Worm (Caenorhabditis elegans): ENCODE results near the gene C08B11.9.

Gene C08B11.9

ce11 chrII:8004157-8004556 is 33.8 kb downstream of the C08B11.9 start, which contains the start of gene pgp-11:
Gene pgp-11 (minus strand): TSS chrII:8004257.
- TF ChIP-seq nhr-90 (tag; optimal IDR thresholded peaks at IDR 0.05) (no peak), hlh-12 (tag; optimal IDR thresholded peaks at IDR 0.05) (no peak), ztf-22 (GFP tag; optimal IDR thresholded peaks at IDR 0.05) (no peak), ztf-25 (GFP tag; IDR thresholded peaks at IDR 0.05) (no peak), lsl-1 (GFP tag; optimal IDR thresholded peaks at IDR 0.05) (no peak), B0019.2 (GFP tag; conservative IDR thresholded peaks at IDR 0.05) (no peak), Y56A3A.18 (GFP tag; IDR thresholded peaks at IDR 0.05) (no peak), gei-17 (GFP tag; optimal IDR thresholded peaks at IDR 0.05) (no peak), repo-1 (tag; optimal IDR thresholded peaks at IDR 0.05) (no peak)

- TF ChIP-seq madf-3 (GFP tag; IDR thresholded peaks at IDR 0.05) (no peak), let-607 (tag; optimal IDR thresholded peaks at IDR 0.05) (no peak), nhr-80 (tag; optimal IDR thresholded peaks at IDR 0.05) (peak; percentile 89)
Observed at ce11 chrII:8001428-8001827, 36.5 kb downstream of the C08B11.9 start.

ce11 chrII:7991279-7991678 is 46.7 kb downstream of the C08B11.9 start:
- TF ChIP-seq hmg-1.2 (GFP tag; IDR thresholded peaks at IDR 0.05) (no peak), aptf-2 (GFP tag; conservative IDR thresholded peaks at IDR 0.05) (no peak), nfyb-1 (GFP tag; IDR thresholded peaks at IDR 0.05) (no peak), ztf-28 (GFP tag; IDR thresholded peaks at IDR 0.05) (no peak), die-1 (tag; optimal IDR thresholded peaks at IDR 0.05) (no peak), dpl-1 (GFP tag; optimal IDR thresholded peaks at IDR 0.05) (no peak), K11D2.4 (GFP tag; IDR thresholded peaks at IDR 0.05) (no peak), rcor-1 (GFP tag; IDR thresholded peaks at IDR 0.05) (no peak), hlh-12 (tag; optimal IDR thresholded peaks at IDR 0.05) (no peak), F57A8.1 (GFP tag; optimal IDR thresholded peaks at IDR 0.05) (no peak), ztf-25 (GFP tag; IDR thresholded peaks at IDR 0.05) (no peak), madf-8 (GFP tag; conservative IDR thresholded peaks at IDR 0.05) (no peak), hmg-20 (GFP tag; IDR thresholded peaks at IDR 0.05) (no peak), ama-1 (optimal IDR thresholded peaks at IDR 0.05) (no peak), ama-1 (GFP tag; optimal IDR thresholded peaks at IDR 0.05) (no peak), T26A5.8 (tag; optimal IDR thresholded peaks at IDR 0.05) (no peak), lin-26 (GFP tag; IDR thresholded peaks at IDR 0.05) (no peak)

- TF ChIP-seq F57C9.4 (tag; optimal IDR thresholded peaks at IDR 0.05), result no peak
- no peak for TF ChIP-seq snpc-1.1 (tag; optimal IDR thresholded peaks at IDR 0.05; ENCODE audit: insufficient read depth)
- no peak for TF ChIP-seq snpc-1.3 (tag; optimal IDR thresholded peaks at IDR 0.05; ENCODE audit: insufficient read depth)
- TF ChIP-seq hlh-26 (GFP tag; conservative IDR thresholded peaks at IDR 0.05), result no peak
- no peak for TF ChIP-seq K12H6.12 (tag; optimal IDR thresholded peaks at IDR 0.05)
- TF ChIP-seq unc-62 (GFP tag; optimal IDR thresholded peaks at IDR 0.05), result no peak
- no peak for TF ChIP-seq dox-1 (GFP tag; IDR thresholded peaks at IDR 0.05)
- TF ChIP-seq ztf-26 (tag; optimal IDR thresholded peaks at IDR 0.05), result no peak
- no peak for TF ChIP-seq akir-1 (GFP tag; optimal IDR thresholded peaks at IDR 0.05)
- no peak for TF ChIP-seq nhr-80 (tag; optimal IDR thresholded peaks at IDR 0.05)
- TF ChIP-seq T26A5.8 (tag; optimal IDR thresholded peaks at IDR 0.05), result no peak
- TF ChIP-seq attf-3 (GFP tag; conservative IDR thresholded peaks at IDR 0.05), result no peak
- no peak for TF ChIP-seq ceh-100 (GFP tag; IDR thresholded peaks at IDR 0.05)
- no peak for TF ChIP-seq egl-18 (GFP tag; IDR thresholded peaks at IDR 0.05)
Observed at ce11 chrII:7990192-7990591, 47.8 kb downstream of the C08B11.9 start.
